Worm (Caenorhabditis elegans): ENCODE results near the gene F54D1.6.
"Not testable (repeated sequence)": the region's sequence is repeated elsewhere in the genome, so short reads cannot be mapped to it uniquely, and the experiment has no call there.

Gene F54D1.6

ce11 chrIV:11287511-11287910, at the start of gene F54D1.6:
TSS of gene F54D1.6 (plus strand) at chrIV:11287811.
- TF ChIP-seq unc-62 (GFP tag; optimal IDR thresholded peaks at IDR 0.05), result no peak

ce11 chrIV:11241368-11241767, 46.2 kb upstream of the F54D1.6 start, which contains the start of gene C05C12.6:
TSS of gene C05C12.6 (minus strand) at chrIV:11241468.
- no peak for TF ChIP-seq unc-62 (GFP tag; optimal IDR thresholded peaks at IDR 0.05)

- TF ChIP-seq unc-62 (GFP tag; optimal IDR thresholded peaks at IDR 0.05), result no peak
These were observed 40.2 kb upstream of the F54D1.6 start for ce11 chrIV:11247434-11247833.

ce11 chrIV:11248031-11248631, 39.5 kb upstream of the F54D1.6 start, which contains the start of gene C05C12.4:
TSS of gene C05C12.4 (minus strand) at chrIV:11248081.
- no peak for TF ChIP-seq unc-62 (GFP tag; optimal IDR thresholded peaks at IDR 0.05)

ce11 chrIV:11253689-11254088, 33.9 kb upstream of the F54D1.6 start, which contains the start of gene C05C12.1:
TSS of gene C05C12.1 (plus strand) at chrIV:11253989.
- TF ChIP-seq unc-62 (GFP tag; optimal IDR thresholded peaks at IDR 0.05), result not testable (repeated sequence)

- no peak for TF ChIP-seq unc-62 (GFP tag; optimal IDR thresholded peaks at IDR 0.05)
These were observed 30.1 kb upstream of the F54D1.6 start for ce11 chrIV:11257476-11257875.

- no peak for TF ChIP-seq unc-62 (GFP tag; optimal IDR thresholded peaks at IDR 0.05)
These were observed 28.1 kb upstream of the F54D1.6 start, which contains the start of gene gtl-1 for ce11 chrIV:11259485-11259972. TSS of gene gtl-1 (minus strand) at chrIV:11259535.

- no peak for TF ChIP-seq unc-62 (GFP tag; optimal IDR thresholded peaks at IDR 0.05)
These were observed 26.9 kb upstream of the F54D1.6 start, which contains the start of gene C05C12.5 for ce11 chrIV:11260544-11261227. TSS of gene C05C12.5 (minus strand) at chrIV:11261185.

ce11 chrIV:11261535-11261934, 26.1 kb upstream of the F54D1.6 start, which contains the start of gene F54D1.1:
TSS of gene F54D1.1 (plus strand) at chrIV:11261835.
- no peak for TF ChIP-seq unc-62 (GFP tag; optimal IDR thresholded peaks at IDR 0.05)

ce11 chrIV:11263101-11263500, 24.5 kb upstream of the F54D1.6 start, which contains the start of gene col-126:
TSS of gene col-126 (plus strand) at chrIV:11263401.
- TF ChIP-seq unc-62 (GFP tag; optimal IDR thresholded peaks at IDR 0.05), result not testable (repeated sequence)

ce11 chrIV:11266090-11266489, 21.5 kb upstream of the F54D1.6 start, which contains the start of gene col-127:
TSS of gene col-127 (minus strand) at chrIV:11266190.
- no peak for TF ChIP-seq unc-62 (GFP tag; optimal IDR thresholded peaks at IDR 0.05)

ce11 chrIV:11269483-11269882, 18.1 kb upstream of the F54D1.6 start:
- no peak for TF ChIP-seq unc-62 (GFP tag; optimal IDR thresholded peaks at IDR 0.05)

- TF ChIP-seq unc-62 (GFP tag; optimal IDR thresholded peaks at IDR 0.05), result no peak
These were observed 16.3 kb upstream of the F54D1.6 start, which contains the start of gene nhr-7 for ce11 chrIV:11271262-11271661. TSS of gene nhr-7 (minus strand) at chrIV:11271362.

ce11 chrIV:11273151-11273550, 14.5 kb upstream of the F54D1.6 start, which contains the start of gene gtl-2:
TSS of gene gtl-2 (plus strand) at chrIV:11273451.
- TF ChIP-seq unc-62 (GFP tag; optimal IDR thresholded peaks at IDR 0.05), result no peak

ce11 chrIV:11276026-11276425, 11.6 kb upstream of the F54D1.6 start:
- no peak for TF ChIP-seq unc-62 (GFP tag; optimal IDR thresholded peaks at IDR 0.05)

- no peak for TF ChIP-seq unc-62 (GFP tag; optimal IDR thresholded peaks at IDR 0.05)
These were observed 3.5 kb upstream of the F54D1.6 start for ce11 chrIV:11284102-11284531.

Measured in whole organism, dauer.